Fruit fly (Drosophila melanogaster) whole organism, embryonic: ENCODE results near the gene Atac2.

Experiments
- CG10267 ChIP-seq: fragments of 200-800 bp; sonication (Bioruptor generic); optimal IDR thresholded peaks from 2 replicates; lab custom pipeline; 2018; ENCODE audit warnings: missing biosample characterization, mild to moderate bottlenecking, missing genetic modification characterization, moderate library complexity
- CG10979 ChIP-seq: fragments of 200-800 bp; sonication (Bioruptor generic); optimal IDR thresholded peaks from 2 replicates; lab custom pipeline; 2018; ENCODE audit warnings: missing biosample characterization, mild to moderate bottlenecking, missing genetic modification characterization, moderate library complexity
- CG11085 ChIP-seq: fragments of 200-800 bp; sonication (Bioruptor generic); IDR thresholded peaks from 2 replicates; pipeline ENCODE4 v1.3.6; 2022; ENCODE audit warnings: missing biosample characterization, missing genetic modification characterization
- CG11456 ChIP-seq: fragments of 200-800 bp; sonication (Bioruptor generic); IDR thresholded peaks from 3 replicates; pipeline ENCODE4 v1.3.6; 2022; ENCODE audit warnings: missing biosample characterization, missing genetic modification characterization
- CG12391 ChIP-seq: fragments of 200-800 bp; sonication (Bioruptor generic); optimal IDR thresholded peaks from 3 replicates; lab custom pipeline; 2018; ENCODE audit warnings: missing biosample characterization, mild to moderate bottlenecking, missing genetic modification characterization, moderate library complexity
- CG13123 ChIP-seq: fragments of 200-800 bp; sonication (Bioruptor generic); optimal IDR thresholded peaks from 2 replicates; lab custom pipeline; 2016; ENCODE audit warnings: missing biosample characterization, missing genetic modification characterization
- CG14965 ChIP-seq: fragments of 200-800 bp; sonication (Bioruptor generic); optimal IDR thresholded peaks from 2 replicates; lab custom pipeline; 2016; ENCODE audit warnings: missing biosample characterization, missing genetic modification characterization, borderline replicate concordance
- CG15269 ChIP-seq: fragments of 200-800 bp; sonication (Bioruptor generic); optimal IDR thresholded peaks from 2 replicates; lab custom pipeline; 2018; ENCODE audit warnings: missing biosample characterization, mild to moderate bottlenecking, missing genetic modification characterization, moderate library complexity
- CG16813 ChIP-seq: fragments of 200-800 bp; sonication (Bioruptor generic); IDR thresholded peaks from 3 replicates; pipeline ENCODE4 v1.3.6; 2022; ENCODE audit warnings: missing biosample characterization, missing genetic modification characterization; ENCODE audit not compliant: partially characterized antibody
- CG17359 ChIP-seq: fragments of 200-800 bp; sonication (Bioruptor generic); optimal IDR thresholded peaks from 3 replicates; lab custom pipeline; 2018; ENCODE audit warnings: missing biosample characterization, mild to moderate bottlenecking, missing genetic modification characterization, moderate library complexity
- CG17361 ChIP-seq: fragments of 200-800 bp; sonication (Bioruptor generic); IDR thresholded peaks from 3 replicates; pipeline ENCODE4 v1.3.6; 2022; ENCODE audit warnings: missing biosample characterization, missing genetic modification characterization
- CG17612 ChIP-seq: fragments of 200-800 bp; sonication (Bioruptor generic); IDR thresholded peaks from 2 replicates; pipeline ENCODE4 v1.3.6; 2022; ENCODE audit warnings: missing biosample characterization, missing genetic modification characterization
- CG17829 ChIP-seq: fragments of 200-800 bp; optimal IDR thresholded peaks from 2 replicates; lab custom pipeline; 2019; ENCODE audit warnings: missing biosample characterization, mild to moderate bottlenecking, missing genetic modification characterization, moderate library complexity
- CG1792 ChIP-seq: fragments of 200-800 bp; sonication (Bioruptor generic); optimal IDR thresholded peaks from 2 replicates; lab custom pipeline; 2016; ENCODE audit warnings: missing biosample characterization, missing genetic modification characterization
- CG18476 ChIP-seq: fragments of 200-800 bp; sonication (Bioruptor generic); optimal IDR thresholded peaks from 2 replicates; lab custom pipeline; 2016; ENCODE audit warnings: missing biosample characterization, mild to moderate bottlenecking, missing genetic modification characterization
- CG2202 ChIP-seq: fragments of 200-800 bp; sonication (Bioruptor generic); optimal IDR thresholded peaks from 2 replicates; lab custom pipeline; 2018; ENCODE audit warnings: missing biosample characterization, mild to moderate bottlenecking, missing genetic modification characterization
- CG2712 ChIP-seq: fragments of 200-800 bp; optimal IDR thresholded peaks from 3 replicates; lab custom pipeline; 2019; ENCODE audit warnings: missing biosample characterization, mild to moderate bottlenecking, missing genetic modification characterization, moderate library complexity
- CG31365 ChIP-seq: fragments of 200-800 bp; sonication (Bioruptor generic); optimal IDR thresholded peaks from 2 replicates; lab custom pipeline; 2018; ENCODE audit warnings: missing biosample characterization, mild to moderate bottlenecking, missing genetic modification characterization
- CG4404 ChIP-seq: fragments of 200-800 bp; sonication (Bioruptor generic); IDR thresholded peaks from 2 replicates; pipeline ENCODE4 v1.3.6; 2022; ENCODE audit warnings: missing biosample characterization, missing genetic modification characterization
- CG4617 ChIP-seq: fragments of 200-800 bp; sonication (Bioruptor generic); optimal IDR thresholded peaks from 3 replicates; lab custom pipeline; 2016; ENCODE audit warnings: missing biosample characterization, missing genetic modification characterization, borderline replicate concordance
- CG5180 ChIP-seq: fragments of 200-800 bp; sonication (Bioruptor generic); optimal IDR thresholded peaks from 3 replicates; lab custom pipeline; 2017; ENCODE audit warnings: missing biosample characterization, missing genetic modification characterization, mild to moderate bottlenecking, moderate library complexity, missing genetic modification reagents
- CG6765 ChIP-seq: fragments of 200-800 bp; sonication (Bioruptor generic); optimal IDR thresholded peaks from 3 replicates; lab custom pipeline; 2017; ENCODE audit warnings: missing biosample characterization, mild to moderate bottlenecking, missing genetic modification characterization
- CG6813 ChIP-seq: fragments of 200-800 bp; sonication (Bioruptor generic); optimal IDR thresholded peaks from 2 replicates; lab custom pipeline; 2017; ENCODE audit warnings: missing biosample characterization, missing genetic modification characterization, mild to moderate bottlenecking, moderate library complexity, missing genetic modification reagents
- Myb ChIP-seq: fragments of 200-800 bp; sonication (Bioruptor generic); optimal IDR thresholded peaks from 2 replicates; lab custom pipeline; 2016; ENCODE audit warnings: missing biosample characterization, missing genetic modification characterization
- NK7.1 ChIP-seq: fragments of 200-800 bp; sonication (Bioruptor generic); optimal IDR thresholded peaks from 3 replicates; lab custom pipeline; 2016; ENCODE audit warnings: missing biosample characterization, missing genetic modification characterization
- Ravus ChIP-seq: fragments of 200-800 bp; sonication (Bioruptor generic); IDR thresholded peaks from 2 replicates; pipeline ENCODE4 v1.3.6; 2022; ENCODE audit warnings: missing biosample characterization, missing genetic modification characterization
- Rfx ChIP-seq: fragments of 200-800 bp; sonication (Bioruptor generic); IDR thresholded peaks from 2 replicates; pipeline ENCODE4 v1.3.6; 2022; ENCODE audit warnings: missing biosample characterization, missing genetic modification characterization
- Scr ChIP-seq: fragments of 200-800 bp; sonication (Bioruptor generic); IDR thresholded peaks from 2 replicates; pipeline ENCODE4 v1.3.6; 2022; ENCODE audit warnings: missing biosample characterization, missing genetic modification characterization; ENCODE audit not compliant: partially characterized antibody
- abd-A ChIP-seq: fragments of 200-800 bp; sonication (Bioruptor generic); optimal IDR thresholded peaks from 3 replicates; lab custom pipeline; 2019; ENCODE audit warnings: missing biosample characterization, mild to moderate bottlenecking, missing genetic modification characterization, moderate library complexity
- amos ChIP-seq: fragments of 200-800 bp; sonication (Bioruptor generic); IDR thresholded peaks from 2 replicates; pipeline ENCODE4 v1.3.6; 2022; ENCODE audit warnings: missing biosample characterization, missing genetic modification characterization; ENCODE audit not compliant: partially characterized antibody
- ash1 ChIP-seq: fragments of 200-800 bp; sonication (Bioruptor generic); optimal IDR thresholded peaks from 2 replicates; lab custom pipeline; 2018; ENCODE audit warnings: missing biosample characterization, mild to moderate bottlenecking, missing genetic modification characterization
- bowl ChIP-seq: fragments of 200-800 bp; sonication (Bioruptor generic); IDR thresholded peaks from 2 replicates; pipeline ENCODE4 v1.3.6; 2022; ENCODE audit warnings: missing biosample characterization, missing genetic modification characterization
- cad ChIP-seq: fragments of >200 bp; optimal IDR thresholded peaks from 2 replicates; lab custom pipeline; 2017; ENCODE audit warnings: missing biosample characterization, missing genetic modification characterization
- crc ChIP-seq: fragments of 200-800 bp; sonication (Bioruptor generic); optimal IDR thresholded peaks from 2 replicates; lab custom pipeline; 2016; ENCODE audit warnings: missing biosample characterization, missing genetic modification characterization
- cwo ChIP-seq: fragments of 200-800 bp; sonication (Bioruptor generic); optimal IDR thresholded peaks from 3 replicates; lab custom pipeline; 2017; ENCODE audit warnings: missing biosample characterization, missing genetic modification characterization, mild to moderate bottlenecking, moderate library complexity, missing genetic modification reagents
- dati ChIP-seq: fragments of 200-800 bp; sonication (Bioruptor generic); IDR thresholded peaks from 2 replicates; pipeline ENCODE4 v1.3.6; 2022; ENCODE audit warnings: missing biosample characterization, missing genetic modification characterization
- gsb ChIP-seq: fragments of 200-800 bp; sonication (Bioruptor generic); IDR thresholded peaks from 2 replicates; pipeline ENCODE4 v1.3.6; 2022; ENCODE audit warnings: missing biosample characterization, missing genetic modification characterization
- kay ChIP-seq: fragments of 200-800 bp; sonication (Bioruptor generic); optimal IDR thresholded peaks from 2 replicates; lab custom pipeline; 2016; ENCODE audit warnings: missing biosample characterization, missing genetic modification characterization
- luna ChIP-seq: fragments of 200-800 bp; sonication (Bioruptor generic); optimal IDR thresholded peaks from 2 replicates; lab custom pipeline; 2016; ENCODE audit warnings: missing biosample characterization, missing genetic modification characterization
- maf-S ChIP-seq: fragments of 200-800 bp; sonication (Bioruptor generic); optimal IDR thresholded peaks from 2 replicates; lab custom pipeline; 2016; ENCODE audit warnings: missing biosample characterization, missing genetic modification characterization
- nmo ChIP-seq: fragments of 200-800 bp; sonication (Bioruptor generic); optimal IDR thresholded peaks from 2 replicates; lab custom pipeline; 2018; ENCODE audit warnings: missing biosample characterization, mild to moderate bottlenecking, missing genetic modification characterization, moderate library complexity
- pita ChIP-seq: fragments of 200-800 bp; sonication (Bioruptor generic); optimal IDR thresholded peaks from 2 replicates; lab custom pipeline; 2017; ENCODE audit warnings: missing biosample characterization, mild to moderate bottlenecking, missing genetic modification characterization
- salm ChIP-seq: fragments of 200-800 bp; sonication (Bioruptor generic); optimal IDR thresholded peaks from 2 replicates; lab custom pipeline; 2018; ENCODE audit warnings: missing biosample characterization, mild to moderate bottlenecking, missing genetic modification characterization
- sens-2 ChIP-seq: fragments of 200-800 bp; sonication (Bioruptor generic); IDR thresholded peaks from 2 replicates; pipeline ENCODE4 v1.3.6; 2022; ENCODE audit warnings: missing biosample characterization, missing genetic modification characterization
- slou ChIP-seq: fragments of 200-800 bp; sonication (Bioruptor generic); optimal IDR thresholded peaks from 3 replicates; lab custom pipeline; 2016; ENCODE audit warnings: missing biosample characterization, missing genetic modification characterization
- sqz ChIP-seq: fragments of 200-800 bp; sonication (Bioruptor generic); optimal IDR thresholded peaks from 3 replicates; lab custom pipeline; 2018; ENCODE audit warnings: missing biosample characterization, mild to moderate bottlenecking, missing genetic modification characterization
- tap ChIP-seq: fragments of 200-800 bp; optimal IDR thresholded peaks from 3 replicates; lab custom pipeline; 2019; ENCODE audit warnings: missing biosample characterization, mild to moderate bottlenecking, missing genetic modification characterization, moderate library complexity
- tna ChIP-seq: fragments of 200-800 bp; sonication (Bioruptor generic); IDR thresholded peaks from 2 replicates; pipeline ENCODE4 v1.3.6; 2022; ENCODE audit warnings: missing biosample characterization, missing genetic modification characterization; ENCODE audit not compliant: partially characterized antibody
- wdn ChIP-seq: fragments of 200-800 bp; sonication (Bioruptor generic); IDR thresholded peaks from 2 replicates; pipeline ENCODE4 v1.3.6; 2022; ENCODE audit warnings: missing biosample characterization, missing genetic modification characterization

The Atac2 gene

DNA sequence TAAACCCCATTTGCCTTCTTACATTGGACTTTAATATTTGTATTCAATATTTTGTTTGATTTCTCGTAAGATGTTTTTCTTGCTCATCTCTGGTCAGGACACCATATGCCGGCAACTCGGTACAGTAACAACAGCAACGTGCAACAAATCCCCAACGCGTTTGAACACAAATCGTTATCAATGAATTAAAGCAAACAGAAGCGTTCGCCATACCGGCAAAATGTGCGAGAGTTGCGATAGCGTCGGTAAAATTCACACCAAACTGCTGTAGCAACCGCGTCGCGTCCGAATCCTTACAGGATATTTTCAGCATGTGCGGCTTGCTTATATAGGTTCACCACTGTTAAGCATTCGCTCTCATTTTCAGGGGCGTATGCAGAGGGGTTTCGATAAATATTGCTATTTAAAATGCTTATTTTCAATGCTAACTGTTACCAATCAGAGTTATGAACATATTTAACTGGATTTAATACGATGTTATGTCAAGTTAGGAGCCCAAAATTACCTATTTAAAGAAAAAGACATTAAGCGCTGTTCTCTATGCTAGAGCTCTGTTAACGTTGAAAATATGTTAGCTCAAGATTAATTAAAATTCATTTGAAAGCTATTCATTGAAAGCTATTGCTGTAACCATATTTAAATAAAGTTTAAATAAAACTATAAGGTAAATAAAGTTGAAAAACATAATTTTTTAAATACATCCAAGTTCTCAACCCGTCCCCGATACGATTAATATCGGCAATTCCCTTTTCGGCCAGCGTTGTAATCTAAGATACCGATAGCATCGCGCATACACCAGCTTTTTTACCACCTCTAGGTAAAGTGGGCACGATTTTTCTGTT lies 21.7 kb downstream of the Atac2 start, which contains the start of the genes Pde11 and CG15160 (continued):
- no peak for TF ChIP-seq slou (GFP tag; lab: Kevin White, UChicago)
- peak; percentile 73; the same call in 2 of the 3 replicates for TF ChIP-seq CG11456 (GFP tag; lab: Robert Waterston, UW)
- TF ChIP-seq CG15269 (tag; lab: Kevin White, UChicago): no peak
- no peak for TF ChIP-seq crc (GFP tag; lab: Kevin White, UChicago)
- TF ChIP-seq CG10979: no peak
- no peak for TF ChIP-seq Ravus (GFP tag; lab: Robert Waterston, UW)
- no peak for TF ChIP-seq CG17359
- TF ChIP-seq amos: peak; percentile 100
- peak; percentile 7 for TF ChIP-seq maf-S
- TF ChIP-seq CG2202 (tag; lab: Kevin White, UChicago): no peak
- no peak for TF ChIP-seq tap (tag; lab: Kevin White, UChicago)
- no peak for TF ChIP-seq kay (GFP tag; lab: Kevin White, UChicago)
- TF ChIP-seq CG6765 (GFP tag; lab: Kevin White, UChicago): no peak
- peak; percentile 98 for TF ChIP-seq tna (GFP tag; lab: Robert Waterston, UW)
- peak; percentile 45 for TF ChIP-seq Myb
- no peak for TF ChIP-seq dati (GFP tag; lab: Robert Waterston, UW)
- TF ChIP-seq abd-A (tag; lab: Kevin White, UChicago): no peak
- peak; percentile 72 for TF ChIP-seq Rfx (GFP tag; lab: Robert Waterston, UW)
- no peak for TF ChIP-seq CG6813
- TF ChIP-seq CG14965: no peak
- TF ChIP-seq nmo: peak; percentile 57
- no peak for TF ChIP-seq CG17612 (GFP tag; lab: Robert Waterston, UW)
- TF ChIP-seq CG5180 (GFP tag; lab: Kevin White, UChicago): peak; percentile 91
- TF ChIP-seq NK7.1 (GFP tag; lab: Kevin White, UChicago): peak; percentile 45
- no peak for TF ChIP-seq CG10267 (tag; lab: Kevin White, UChicago)
- peak; percentile 95 for TF ChIP-seq CG4617 (GFP tag; lab: Kevin White, UChicago)
- TF ChIP-seq pita (GFP tag; lab: Kevin White, UChicago): peak; percentile 67
- TF ChIP-seq CG2712: no peak
- TF ChIP-seq ash1: no peak
- TF ChIP-seq Scr: peak; percentile 99
- peak; percentile 54 for TF ChIP-seq CG17829 (tag; lab: Kevin White, UChicago)
- no peak for TF ChIP-seq CG4404
- no peak for TF ChIP-seq CG18476
- peak; percentile 27 for TF ChIP-seq CG13123 (GFP tag; lab: Kevin White, UChicago)
- no peak for TF ChIP-seq CG1792 (GFP tag; lab: Kevin White, UChicago)
- TF ChIP-seq cwo (GFP tag; lab: Kevin White, UChicago): no peak
- TF ChIP-seq CG31365: no peak
- no peak for TF ChIP-seq sens-2 (GFP tag; lab: Robert Waterston, UW)
- no peak for TF ChIP-seq salm (tag; lab: Kevin White, UChicago)
- no peak for TF ChIP-seq sqz (GFP tag; lab: Kevin White, UChicago)
- peak; percentile 63 for TF ChIP-seq CG11085 (GFP tag; lab: Robert Waterston, UW)
- TF ChIP-seq CG17361 (GFP tag; lab: Robert Waterston, UW): peak; percentile 75
- no peak for TF ChIP-seq bowl (GFP tag; lab: Robert Waterston, UW)
- no peak for TF ChIP-seq luna (GFP tag; lab: Kevin White, UChicago)
- no peak for TF ChIP-seq cad (GFP tag; lab: Kevin White, UChicago)
- TF ChIP-seq CG16813 (GFP tag; lab: Robert Waterston, UW): peak; percentile 100
- TF ChIP-seq wdn (GFP tag; lab: Robert Waterston, UW): no peak
- TF ChIP-seq gsb (GFP tag; lab: Robert Waterston, UW): no peak
- TF ChIP-seq CG12391 (tag; lab: Kevin White, UChicago): no peak
